Fruit fly (Drosophila melanogaster): Measurements from ENCODE around the gene Blos2.

The Blos2 gene

DNA sequence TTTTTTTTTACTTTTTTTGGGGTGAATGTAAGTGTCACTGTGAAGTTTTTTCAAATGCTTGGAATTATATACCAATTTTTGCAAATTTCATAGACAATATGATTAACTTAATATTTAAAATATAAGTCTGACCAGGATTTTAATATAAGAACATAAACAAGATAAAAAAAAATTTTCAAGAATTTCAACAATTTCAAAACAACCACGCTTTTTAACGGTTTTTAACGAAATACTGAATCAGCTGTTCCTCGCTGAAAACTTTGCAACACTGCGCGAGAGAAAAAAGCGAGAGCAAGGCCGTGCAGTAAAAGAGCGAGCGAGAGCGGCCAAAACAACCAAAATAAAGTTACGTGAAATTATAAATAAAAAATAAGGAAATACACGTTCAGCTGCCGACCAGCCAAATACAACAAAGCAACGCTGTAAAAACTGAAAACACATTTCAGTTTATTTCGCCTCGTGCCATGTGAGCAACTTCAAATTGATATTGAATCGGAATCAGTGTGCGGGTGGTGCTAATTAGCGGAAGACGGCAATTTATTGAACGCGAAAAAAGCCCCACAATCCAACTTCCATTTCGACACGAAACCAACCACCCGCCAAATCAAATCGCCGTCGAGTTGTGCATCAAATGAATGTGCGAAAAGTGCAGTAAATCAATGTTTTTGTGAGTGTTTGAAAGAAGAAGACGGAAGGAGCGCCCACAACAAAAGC, 35.0 kb downstream of the Blos2 start, which contains the start of the genes CG46439, Iyd and CG33947 (continued):
- TF ChIP-seq chinmo (GFP tag; IDR thresholded peaks at IDR 0.05; ENCODE audit: partially characterized antibody): 0 out of 4 replicates have a peak, but pooled peaks have one; percentile 76
- TF ChIP-seq Asciz (GFP tag; optimal IDR thresholded peaks at IDR 0.05): peak; percentile 9
- 0 out of 3 replicates have a peak, but pooled peaks have one; percentile 13 for TF ChIP-seq CG2199 (GFP tag; IDR thresholded peaks at IDR 0.05)
- TF ChIP-seq kni (GFP tag; optimal IDR thresholded peaks at IDR 0.05): peak; percentile 39
- TF ChIP-seq CG17385 (GFP tag; optimal IDR thresholded peaks at IDR 0.05): peak; percentile 80
- TF ChIP-seq HmgD (GFP tag; optimal IDR thresholded peaks at IDR 0.05): no peak
- TF ChIP-seq pzg (GFP tag; optimal IDR thresholded peaks at IDR 0.05): peak; percentile 37
- TF ChIP-seq bsh (GFP tag; optimal IDR thresholded peaks at IDR 0.05): peak in 1 of 2 experiments; percentile 77
- peak; percentile 44; the same call in 1 of the 2 replicates for TF ChIP-seq hbn (GFP tag; IDR thresholded peaks at IDR 0.05; ENCODE audit: partially characterized antibody)
- peak; percentile 10 for TF ChIP-seq Dek (tag; optimal IDR thresholded peaks at IDR 0.05)
- TF ChIP-seq CG4617 (GFP tag; optimal IDR thresholded peaks at IDR 0.05; ENCODE audit: borderline replicate concordance): peak; percentile 8
- TF ChIP-seq ac (GFP tag; optimal IDR thresholded peaks at IDR 0.05): no peak
- TF ChIP-seq Chrac-16 (GFP tag; optimal IDR thresholded peaks at IDR 0.05): no peak
- TF ChIP-seq ase (GFP tag; IDR thresholded peaks at IDR 0.05): no peak
- no peak for TF ChIP-seq Aef1 (GFP tag; IDR thresholded peaks at IDR 0.05)
- peak; percentile 35; the same call in 1 of the 3 replicates for TF ChIP-seq row (GFP tag; IDR thresholded peaks at IDR 0.05)
- TF ChIP-seq NC2β (GFP tag; optimal IDR thresholded peaks at IDR 0.05): peak; percentile 26
- peak; percentile 52 for TF ChIP-seq yki (optimal IDR thresholded peaks at IDR 0.05)
- TF ChIP-seq CG11504 (tag; optimal IDR thresholded peaks at IDR 0.05): peak; percentile 18
- peak; percentile 26 for TF ChIP-seq CG2120 (GFP tag; optimal IDR thresholded peaks at IDR 0.05)
- no peak for TF ChIP-seq gfzf (GFP tag; optimal IDR thresholded peaks at IDR 0.05)
- no peak for TF ChIP-seq H2.0 (GFP tag; IDR thresholded peaks at IDR 0.05)
- peak; percentile 67 for TF ChIP-seq Dp (GFP tag; optimal IDR thresholded peaks at IDR 0.05)
- peak; percentile 45 for TF ChIP-seq E2f2 (GFP tag; IDR thresholded peaks at IDR 0.05)
- no peak for TF ChIP-seq seq (GFP tag; IDR thresholded peaks at IDR 0.05)
- peak; percentile 56 for TF ChIP-seq Atf6 (GFP tag; IDR thresholded peaks at IDR 0.05)
- no peak for TF ChIP-seq NFAT (GFP tag; IDR thresholded peaks at IDR 0.05)
- TF ChIP-seq Ets97D (GFP tag; optimal IDR thresholded peaks at IDR 0.05): peak; percentile 34
- TF ChIP-seq HLH3B (GFP tag; IDR thresholded peaks at IDR 0.05): no peak
- peak; percentile 54 for TF ChIP-seq gcm (GFP tag; optimal IDR thresholded peaks at IDR 0.05)
- peak; percentile 22; the same call in 1 of the 2 replicates for TF ChIP-seq Scr (GFP tag; IDR thresholded peaks at IDR 0.05; ENCODE audit: partially characterized antibody)
- TF ChIP-seq nom (GFP tag; optimal IDR thresholded peaks at IDR 0.05): peak; percentile 95
- peak; percentile 38 for TF ChIP-seq abd-A (tag; optimal IDR thresholded peaks at IDR 0.05)
- no peak for TF ChIP-seq bcd (GFP tag; optimal IDR thresholded peaks at IDR 0.05)
- peak; percentile 12 for TF ChIP-seq PHDP (tag; optimal IDR thresholded peaks at IDR 0.05)
- peak; percentile 24; the same call in 1 of the 2 replicates for TF ChIP-seq CG6689 (GFP tag; IDR thresholded peaks at IDR 0.05)
- peak; percentile 71 for TF ChIP-seq Drgx (GFP tag; IDR thresholded peaks at IDR 0.05)
- no peak for TF ChIP-seq dysf (GFP tag; IDR thresholded peaks at IDR 0.05)
- peak; percentile 14 for TF ChIP-seq CG17359 (tag; optimal IDR thresholded peaks at IDR 0.05)
- TF ChIP-seq sqz (GFP tag; optimal IDR thresholded peaks at IDR 0.05): peak; percentile 60
- no peak for TF ChIP-seq CG9437 (GFP tag; optimal IDR thresholded peaks at IDR 0.05)
- peak; percentile 2 for TF ChIP-seq CG3995 (GFP tag; optimal IDR thresholded peaks at IDR 0.05)
- 0 out of 3 replicates have a peak, but pooled peaks have one; percentile 6 for TF ChIP-seq Optix (GFP tag; IDR thresholded peaks at IDR 0.05)
- no peak; the same call in 2 of the 3 replicates for TF ChIP-seq zen2 (GFP tag; IDR thresholded peaks at IDR 0.05; ENCODE audit: partially characterized antibody)
- 0 out of 2 replicates have a peak, but pooled peaks have one; percentile 28 for TF ChIP-seq Rfx (GFP tag; IDR thresholded peaks at IDR 0.05)
- TF ChIP-seq sob (GFP tag; IDR thresholded peaks at IDR 0.05): no peak
- TF ChIP-seq sens (GFP tag): peak; percentile 82
- TF ChIP-seq Doc3 (GFP tag; IDR thresholded peaks at IDR 0.05; ENCODE audit: partially characterized antibody): 0 out of 3 replicates have a peak, but pooled peaks have one; percentile 31
- TF ChIP-seq CG15269 (tag; optimal IDR thresholded peaks at IDR 0.05): peak; percentile 32
